Fruit fly (Drosophila melanogaster) whole organism, embryonic: ENCODE data around the gene Nup153.

Source experiments
- Abd-B ChIP-seq: fragments of 200-800 bp; sonication (Bioruptor generic); optimal IDR thresholded peaks from 2 replicates; lab custom pipeline; 2018; ENCODE audit warnings: missing biosample characterization, mild to moderate bottlenecking, missing genetic modification characterization, moderate library complexity
- Awh ChIP-seq: fragments of 200-800 bp; sonication (Bioruptor generic); IDR thresholded peaks from 2 replicates; pipeline ENCODE4, ENCODE4 v1.3.6; 2022; ENCODE audit warnings: missing biosample characterization, missing genetic modification characterization
- CG1024 ChIP-seq: fragments of 200-800 bp; sonication (Bioruptor generic); IDR thresholded peaks from 2 replicates; pipeline ENCODE4 v1.3.6; 2022; ENCODE audit warnings: missing biosample characterization, missing genetic modification characterization
- CG10959 ChIP-seq: fragments of 200-800 bp; sonication (Bioruptor generic); IDR thresholded peaks from 2 replicates; pipeline ENCODE4 v1.3.6; 2022; ENCODE audit warnings: missing biosample characterization, missing genetic modification characterization
- CG10979 ChIP-seq: fragments of 200-800 bp; sonication (Bioruptor generic); optimal IDR thresholded peaks from 2 replicates; lab custom pipeline; 2018; ENCODE audit warnings: missing biosample characterization, mild to moderate bottlenecking, missing genetic modification characterization, moderate library complexity
- CG12155 ChIP-seq: fragments of 200-800 bp; sonication (Bioruptor generic); optimal IDR thresholded peaks from 3 replicates; lab custom pipeline; 2016; ENCODE audit warnings: missing biosample characterization, missing genetic modification characterization
- CG15073 ChIP-seq: fragments of 200-800 bp; sonication (Bioruptor generic); optimal IDR thresholded peaks from 2 replicates; lab custom pipeline; 2016; ENCODE audit warnings: missing biosample characterization, missing genetic modification characterization
- CG15601 ChIP-seq: fragments of 200-800 bp; sonication (Bioruptor generic); optimal IDR thresholded peaks from 3 replicates; lab custom pipeline; 2019; ENCODE audit warnings: missing biosample characterization, mild to moderate bottlenecking, missing genetic modification characterization, moderate library complexity
- CG15696 ChIP-seq: fragments of 200-800 bp; sonication (Bioruptor generic); optimal IDR thresholded peaks from 2 replicates; lab custom pipeline; 2019; ENCODE audit warnings: missing biosample characterization, mild to moderate bottlenecking, missing genetic modification characterization, moderate library complexity
- CG16863 ChIP-seq: fragments of 200-800 bp; sonication (Bioruptor generic); optimal IDR thresholded peaks from 3 replicates; lab custom pipeline; 2016; ENCODE audit warnings: missing biosample characterization, missing genetic modification characterization
- CG18476 ChIP-seq: fragments of 200-800 bp; sonication (Bioruptor generic); optimal IDR thresholded peaks from 2 replicates; lab custom pipeline; 2016; ENCODE audit warnings: missing biosample characterization, mild to moderate bottlenecking, missing genetic modification characterization
- CG2120 ChIP-seq: fragments of 200-800 bp; sonication (Bioruptor generic); optimal IDR thresholded peaks from 3 replicates; lab custom pipeline; 2016; ENCODE audit warnings: missing biosample characterization, missing genetic modification characterization
- CG30020 ChIP-seq: fragments of 200-800 bp; optimal IDR thresholded peaks from 2 replicates; lab custom pipeline; 2019; ENCODE audit warnings: missing biosample characterization, mild to moderate bottlenecking, missing genetic modification characterization, moderate library complexity
- CG30403 ChIP-seq: fragments of 200-800 bp; sonication (Bioruptor generic); optimal IDR thresholded peaks from 3 replicates; lab custom pipeline; 2016; ENCODE audit warnings: missing biosample characterization, missing genetic modification characterization
- CG30431 ChIP-seq: fragments of 200-800 bp; sonication (Bioruptor generic); optimal IDR thresholded peaks from 2 replicates; lab custom pipeline; 2017; ENCODE audit warnings: missing biosample characterization, missing genetic modification characterization
- CG33557 ChIP-seq: fragments of 200-800 bp; sonication (Bioruptor generic); optimal IDR thresholded peaks from 2 replicates; lab custom pipeline; 2019; ENCODE audit warnings: missing biosample characterization, mild to moderate bottlenecking, missing genetic modification characterization, moderate library complexity
- CG3995 ChIP-seq: fragments of 200-800 bp; sonication (Bioruptor generic); optimal IDR thresholded peaks from 3 replicates; lab custom pipeline; 2016; ENCODE audit warnings: missing biosample characterization, missing genetic modification characterization
- CG4707 ChIP-seq: fragments of 200-800 bp; sonication (Bioruptor generic); optimal IDR thresholded peaks from 2 replicates; lab custom pipeline; 2018; ENCODE audit warnings: missing biosample characterization, mild to moderate bottlenecking, missing genetic modification characterization, moderate library complexity
- CG4820 ChIP-seq: fragments of 200-800 bp; sonication (Bioruptor generic); optimal IDR thresholded peaks from 3 replicates; lab custom pipeline; 2016; ENCODE audit warnings: missing biosample characterization, missing genetic modification characterization
- CG6689 ChIP-seq: fragments of 200-800 bp; sonication (Bioruptor generic); IDR thresholded peaks from 2 replicates; pipeline ENCODE4 v1.3.6; 2022; ENCODE audit warnings: missing biosample characterization, missing genetic modification characterization
- CG7271 ChIP-seq: fragments of 200-800 bp; sonication (Bioruptor generic); optimal IDR thresholded peaks from 2 replicates; lab custom pipeline; 2018; ENCODE audit warnings: missing biosample characterization, mild to moderate bottlenecking, missing genetic modification characterization, moderate library complexity
- CG7786 ChIP-seq: fragments of 200-800 bp; sonication (Bioruptor generic); optimal IDR thresholded peaks from 2 replicates; lab custom pipeline; 2016; ENCODE audit warnings: missing biosample characterization, missing genetic modification characterization
- CG7963 ChIP-seq: fragments of 200-800 bp; sonication (Bioruptor generic); IDR thresholded peaks from 3 replicates; pipeline ENCODE4 v1.3.6; 2022; ENCODE audit warnings: missing biosample characterization, missing genetic modification characterization; ENCODE audit not compliant: partially characterized antibody
- Eip74EF ChIP-seq, 2 experiments: fragments of 200-800 bp in 1 of 2; fragments of >200 bp in 1 of 2; sonication (Bioruptor generic) in 1 of 2; optimal IDR thresholded peaks; 2 replicates each; lab custom pipeline; 2017 to 2019; ENCODE audit warnings: missing biosample characterization in 2 of 2, missing genetic modification characterization in 2 of 2, mild to moderate bottlenecking in 1 of 2, moderate library complexity in 1 of 2
- GATAe ChIP-seq: fragments of 200-800 bp; sonication (Bioruptor generic); conservative IDR thresholded peaks from 2 replicates; pipeline ENCODE4 v1.3.6; 2022; ENCODE audit warnings: missing biosample characterization, missing genetic modification characterization
- Hmx ChIP-seq: fragments of 200-800 bp; sonication (Bioruptor generic); optimal IDR thresholded peaks from 2 replicates; lab custom pipeline; 2016; ENCODE audit warnings: missing biosample characterization, missing genetic modification characterization
- Hsf ChIP-seq: fragments of 200-800 bp; sonication (Bioruptor generic); optimal IDR thresholded peaks from 3 replicates; lab custom pipeline; 2016; ENCODE audit warnings: missing biosample characterization, missing genetic modification characterization
- Max ChIP-seq: fragments of 200-800 bp; sonication (Bioruptor generic); optimal IDR thresholded peaks from 2 replicates; lab custom pipeline; 2016; ENCODE audit warnings: missing biosample characterization, mild to moderate bottlenecking, missing genetic modification characterization
- Pdp1 ChIP-seq, 2 experiments: fragments of 200-800 bp; sonication (Bioruptor generic); optimal IDR thresholded peaks; 3 replicates each; lab custom pipeline; 2016; ENCODE audit warnings: missing biosample characterization in 2 of 2, missing genetic modification characterization in 2 of 2, mild to moderate bottlenecking in 1 of 2, moderate library complexity in 1 of 2
- Rfx ChIP-seq: fragments of 200-800 bp; sonication (Bioruptor generic); IDR thresholded peaks from 2 replicates; pipeline ENCODE4 v1.3.6; 2022; ENCODE audit warnings: missing biosample characterization, missing genetic modification characterization
- Xrp1 ChIP-seq: fragments of 200-800 bp; sonication (Bioruptor generic); IDR thresholded peaks from 2 replicates; pipeline ENCODE4 v1.3.6; 2022; ENCODE audit warnings: missing biosample characterization, missing genetic modification characterization
- al ChIP-seq: fragments of 200-800 bp; sonication (Bioruptor generic); IDR thresholded peaks from 2 replicates; pipeline ENCODE4 v1.3.6; 2022; ENCODE audit warnings: missing biosample characterization, missing genetic modification characterization
- ase ChIP-seq: fragments of 200-800 bp; sonication (Bioruptor generic); IDR thresholded peaks from 3 replicates; pipeline ENCODE4 v1.3.6; 2022; ENCODE audit warnings: missing biosample characterization, missing genetic modification characterization
- corto ChIP-seq: fragments of 200-800 bp; sonication (Bioruptor generic); optimal IDR thresholded peaks from 2 replicates; lab custom pipeline; 2016; ENCODE audit warnings: missing biosample characterization, mild to moderate bottlenecking, missing genetic modification characterization, moderate library complexity
- dmrt11E ChIP-seq: fragments of 200-800 bp; sonication (Bioruptor generic); optimal IDR thresholded peaks from 3 replicates; lab custom pipeline; 2018; ENCODE audit warnings: missing biosample characterization, mild to moderate bottlenecking, missing genetic modification characterization, moderate library complexity
- dmrt99B ChIP-seq: fragments of 200-800 bp; sonication (Bioruptor generic); optimal IDR thresholded peaks from 2 replicates; lab custom pipeline; 2018; ENCODE audit warnings: missing biosample characterization, mild to moderate bottlenecking, missing genetic modification characterization, moderate library complexity
- emc ChIP-seq: fragments of 200-800 bp; sonication (Bioruptor generic); optimal IDR thresholded peaks from 2 replicates; lab custom pipeline; 2016; ENCODE audit warnings: missing biosample characterization, missing genetic modification characterization
- eyg ChIP-seq: fragments of 200-800 bp; sonication (Bioruptor generic); optimal IDR thresholded peaks from 3 replicates; lab custom pipeline; 2016; ENCODE audit warnings: missing biosample characterization, missing genetic modification characterization
- ftz-f1 ChIP-seq: fragments of 200-800 bp; sonication (Bioruptor generic); optimal IDR thresholded peaks from 2 replicates; lab custom pipeline; 2016; ENCODE audit warnings: missing biosample characterization, missing genetic modification characterization
- gcm ChIP-seq: fragments of 200-800 bp; sonication (Bioruptor generic); optimal IDR thresholded peaks from 2 replicates; lab custom pipeline; 2019; ENCODE audit warnings: missing biosample characterization, mild to moderate bottlenecking, missing genetic modification characterization, moderate library complexity
- lab ChIP-seq: fragments of 200-800 bp; sonication (Bioruptor generic); optimal IDR thresholded peaks from 3 replicates; lab custom pipeline; 2017; ENCODE audit warnings: missing biosample characterization, missing genetic modification characterization, mild to moderate bottlenecking, moderate library complexity, missing genetic modification reagents
- lbe ChIP-seq: fragments of 200-800 bp; sonication (Bioruptor generic); optimal IDR thresholded peaks from 2 replicates; lab custom pipeline; 2016; ENCODE audit warnings: missing biosample characterization, mild to moderate bottlenecking, missing genetic modification characterization
- mam ChIP-seq: fragments of 200-800 bp; sonication (Bioruptor generic); optimal IDR thresholded peaks from 3 replicates; lab custom pipeline; 2016; ENCODE audit warnings: missing biosample characterization, missing genetic modification characterization
- nau ChIP-seq: fragments of 200-800 bp; sonication (Bioruptor generic); optimal IDR thresholded peaks from 3 replicates; lab custom pipeline; 2017; ENCODE audit warnings: missing biosample characterization, mild to moderate bottlenecking, missing genetic modification characterization, missing genetic modification reagents
- pb ChIP-seq: fragments of 200-800 bp; sonication (Bioruptor generic); optimal IDR thresholded peaks from 3 replicates; lab custom pipeline; 2016; ENCODE audit warnings: missing biosample characterization, missing genetic modification characterization
- phol ChIP-seq: fragments of 200-800 bp; sonication (Bioruptor generic); optimal IDR thresholded peaks from 3 replicates; lab custom pipeline; 2018; ENCODE audit warnings: missing biosample characterization, mild to moderate bottlenecking, missing genetic modification characterization, moderate library complexity
- psq ChIP-seq: fragments of 200-800 bp; sonication (Bioruptor generic); optimal IDR thresholded peaks from 2 replicates; lab custom pipeline; 2017; ENCODE audit warnings: missing biosample characterization, missing genetic modification characterization
- pzg ChIP-seq: fragments of 200-800 bp; sonication (Bioruptor generic); optimal IDR thresholded peaks from 3 replicates; lab custom pipeline; 2018; ENCODE audit warnings: missing biosample characterization, mild to moderate bottlenecking, missing genetic modification characterization, moderate library complexity
- repo ChIP-seq: fragments of 200-800 bp; sonication (Bioruptor generic); optimal IDR thresholded peaks from 2 replicates; lab custom pipeline; 2016; ENCODE audit warnings: missing biosample characterization, missing genetic modification characterization
- sd ChIP-seq: fragments of 200-800 bp; sonication (Bioruptor generic); optimal IDR thresholded peaks from 3 replicates; lab custom pipeline; 2018; ENCODE audit warnings: missing biosample characterization, mild to moderate bottlenecking, missing genetic modification characterization, moderate library complexity
- tx ChIP-seq: fragments of 200-800 bp; sonication (Bioruptor generic); optimal IDR thresholded peaks from 2 replicates; lab custom pipeline; 2016; ENCODE audit warnings: missing biosample characterization, missing genetic modification characterization

Gene Nup153

dm6 chrX:16596250-16596793, 2.7 kb upstream of the Nup153 start (continued):
- TF ChIP-seq eyg (GFP tag; lab: Kevin White, UChicago) (no peak), CG15601 (tag; lab: Kevin White, UChicago) (peak; percentile 27), Max (GFP tag; lab: Kevin White, UChicago) (no peak), CG30020 (tag; lab: Kevin White, UChicago) (no peak), CG16863 (GFP tag; lab: Kevin White, UChicago) (no peak), mam (no peak), CG7786 (GFP tag; lab: Kevin White, UChicago) (no peak), CG4820 (GFP tag; lab: Kevin White, UChicago) (no peak), lab (no peak), Xrp1 (GFP tag; lab: Robert Waterston, UW) (no peak), corto (no peak), CG10979 (tag; lab: Kevin White, UChicago) (no peak), emc (no peak), Hmx (no peak), nau (no peak), CG30431 (no peak), CG12155 (GFP tag; lab: Kevin White, UChicago) (no peak), dmrt99B (tag; lab: Kevin White, UChicago) (no peak), CG2120 (peak; percentile 11), CG18476 (GFP tag; lab: Kevin White, UChicago) (no peak), lbe (GFP tag; lab: Kevin White, UChicago) (no peak), GATAe (no peak), CG6689 (GFP tag; lab: Robert Waterston, UW) (no peak), Awh (GFP tag; lab: Robert Waterston, UW) (0 out of 2 replicates have a peak, but pooled peaks have one; percentile 17), Hsf (GFP tag; lab: Kevin White, UChicago) (no peak), pb (GFP tag; lab: Kevin White, UChicago) (no peak), tx (GFP tag; lab: Kevin White, UChicago) (no peak), ase (GFP tag; lab: Robert Waterston, UW) (no peak), CG33557 (peak; percentile 28), ftz-f1 (GFP tag; lab: Kevin White, UChicago) (no peak), al (GFP tag; lab: Robert Waterston, UW) (no peak), Rfx (GFP tag; lab: Robert Waterston, UW) (no peak), pzg (GFP tag; lab: Kevin White, UChicago) (no peak), repo (no peak), dmrt11E (peak; percentile 13), CG1024 (GFP tag; lab: Robert Waterston, UW) (no peak), sd (no peak), Pdp1 (GFP tag; optimal IDR thresholded peaks at IDR 0.05; lab: Kevin White, UChicago) (peak in 1 of 2 experiments; percentile 10), CG15073 (no peak), Eip74EF (GFP tag; optimal IDR thresholded peaks at IDR 0.05; lab: Kevin White, UChicago) (peak in 1 of 2 experiments; percentile 0), CG10959 (GFP tag; lab: Robert Waterston, UW) (no peak), CG30403 (GFP tag; lab: Kevin White, UChicago) (no peak), gcm (no peak), CG4707 (GFP tag; lab: Kevin White, UChicago) (no peak), CG7963 (GFP tag; lab: Robert Waterston, UW) (no peak), Abd-B (no peak), phol (tag; lab: Kevin White, UChicago) (no peak), CG3995 (no peak), CG15696 (tag; lab: Kevin White, UChicago) (peak; percentile 6), CG7271 (tag; lab: Kevin White, UChicago) (no peak), psq (no peak)
